Fruit fly (Drosophila melanogaster) whole organism, embryonic: ENCODE data around the gene AIMP2.

Experiments
- Adf1 ChIP-seq: fragments of 200-800 bp; sonication (Bioruptor generic); IDR thresholded peaks from 2 replicates; pipeline ENCODE4 v1.3.6; 2022; ENCODE audit warnings: missing biosample characterization, missing genetic modification characterization
- Atf6 ChIP-seq: fragments of 200-800 bp; sonication (Bioruptor generic); IDR thresholded peaks from 2 replicates; pipeline ENCODE4 v1.3.6; 2022; ENCODE audit warnings: missing biosample characterization, missing genetic modification characterization
- Blimp-1 ChIP-seq: fragments of 200-800 bp; sonication (Bioruptor generic); optimal IDR thresholded peaks from 3 replicates; lab custom pipeline; 2018; ENCODE audit warnings: missing biosample characterization, missing genetic modification characterization, mild to moderate bottlenecking, moderate library complexity, missing genetic modification reagents
- BtbVII ChIP-seq: fragments of 200-800 bp; sonication (Bioruptor generic); optimal IDR thresholded peaks from 3 replicates; lab custom pipeline; 2017; ENCODE audit warnings: missing biosample characterization, mild to moderate bottlenecking, missing genetic modification characterization
- CG12299 ChIP-seq: fragments of 200-800 bp; sonication (Bioruptor generic); optimal IDR thresholded peaks from 2 replicates; lab custom pipeline; 2018; ENCODE audit warnings: missing biosample characterization, mild to moderate bottlenecking, missing genetic modification characterization
- CG18011 ChIP-seq: fragments of 200-800 bp; sonication (Bioruptor generic); optimal IDR thresholded peaks from 2 replicates; lab custom pipeline; 2017; ENCODE audit warnings: missing biosample characterization, missing genetic modification characterization, mild to moderate bottlenecking, moderate library complexity, missing genotype
- CG2116 ChIP-seq: fragments of 200-800 bp; sonication (Bioruptor generic); optimal IDR thresholded peaks from 3 replicates; lab custom pipeline; 2018; ENCODE audit warnings: missing biosample characterization, mild to moderate bottlenecking, missing genetic modification characterization
- CG2129 ChIP-seq: fragments of 200-800 bp; sonication (Bioruptor generic); IDR thresholded peaks from 2 replicates; pipeline ENCODE4 v1.3.6; 2022; ENCODE audit warnings: missing biosample characterization, missing genetic modification characterization; ENCODE audit not compliant: partially characterized antibody
- CG2199 ChIP-seq: fragments of 200-800 bp; sonication (Bioruptor generic); IDR thresholded peaks from 3 replicates; pipeline ENCODE4 v1.3.6; 2022; ENCODE audit warnings: missing biosample characterization, missing genetic modification characterization
- CG43689 ChIP-seq: fragments of 200-800 bp; sonication (Bioruptor generic); IDR thresholded peaks from 2 replicates; pipeline ENCODE4 v1.3.6; 2022; ENCODE audit warnings: missing biosample characterization, missing genetic modification characterization
- CG4854 ChIP-seq: fragments of 200-800 bp; sonication (Bioruptor generic); optimal IDR thresholded peaks from 2 replicates; lab custom pipeline; 2016; ENCODE audit warnings: missing biosample characterization, missing genetic modification characterization, inconsistent platforms
- CG7556 ChIP-seq: fragments of 200-800 bp; sonication (Bioruptor generic); optimal IDR thresholded peaks from 2 replicates; lab custom pipeline; 2017; ENCODE audit warnings: missing biosample characterization, mild to moderate bottlenecking, missing genetic modification characterization
- CG7786 ChIP-seq: fragments of 200-800 bp; sonication (Bioruptor generic); optimal IDR thresholded peaks from 2 replicates; lab custom pipeline; 2016; ENCODE audit warnings: missing biosample characterization, missing genetic modification characterization
- CG8388 ChIP-seq: fragments of 200-800 bp; sonication (Bioruptor generic); optimal IDR thresholded peaks from 2 replicates; lab custom pipeline; 2019; ENCODE audit warnings: missing biosample characterization, mild to moderate bottlenecking, missing genetic modification characterization, moderate library complexity
- CG8765 ChIP-seq: fragments of 200-800 bp; sonication (Bioruptor generic); IDR thresholded peaks from 2 replicates; pipeline ENCODE4 v1.3.6; 2022; ENCODE audit warnings: missing biosample characterization, missing genetic modification characterization
- CG8944 ChIP-seq: fragments of 200-800 bp; sonication (Bioruptor generic); optimal IDR thresholded peaks from 3 replicates; lab custom pipeline; 2016; ENCODE audit warnings: missing biosample characterization, missing genetic modification characterization
- CG9609 ChIP-seq: fragments of 200-800 bp; sonication (Bioruptor generic); optimal IDR thresholded peaks from 3 replicates; lab custom pipeline; 2016; ENCODE audit warnings: missing biosample characterization, missing genetic modification characterization
- CHES-1-like ChIP-seq: fragments of 200-800 bp; sonication (Bioruptor generic); optimal IDR thresholded peaks from 2 replicates; lab custom pipeline; 2016; ENCODE audit warnings: missing biosample characterization, missing genetic modification characterization
- Dbx ChIP-seq: fragments of 200-800 bp; sonication (Bioruptor generic); IDR thresholded peaks from 3 replicates; pipeline ENCODE4 v1.3.6; 2022; ENCODE audit warnings: missing biosample characterization, missing genetic modification characterization
- E2f1 ChIP-seq: fragments of 200-800 bp; sonication (Bioruptor generic); IDR thresholded peaks from 2 replicates; pipeline ENCODE4 v1.3.6; 2022; ENCODE audit warnings: missing biosample characterization, missing genetic modification characterization
- Fer1 ChIP-seq: fragments of 200-800 bp; sonication (Bioruptor generic); optimal IDR thresholded peaks from 2 replicates; lab custom pipeline; 2017; ENCODE audit warnings: missing biosample characterization, mild to moderate bottlenecking, missing genetic modification characterization
- GATAe ChIP-seq: fragments of 200-800 bp; sonication (Bioruptor generic); conservative IDR thresholded peaks from 2 replicates; pipeline ENCODE4 v1.3.6; 2022; ENCODE audit warnings: missing biosample characterization, missing genetic modification characterization
- Gsc ChIP-seq: fragments of 200-800 bp; sonication (Bioruptor generic); IDR thresholded peaks from 2 replicates; pipeline ENCODE4 v1.3.6; 2022; ENCODE audit warnings: missing biosample characterization, missing genetic modification characterization
- HLHmδ ChIP-seq: fragments of 200-800 bp; sonication (Bioruptor generic); optimal IDR thresholded peaks from 2 replicates; lab custom pipeline; 2018; ENCODE audit warnings: missing biosample characterization, mild to moderate bottlenecking, missing genetic modification characterization, moderate library complexity
- HmgZ ChIP-seq: fragments of 200-800 bp; sonication (Bioruptor generic); optimal IDR thresholded peaks from 2 replicates; lab custom pipeline; 2018; ENCODE audit warnings: missing biosample characterization, mild to moderate bottlenecking, missing genetic modification characterization
- Hr78 ChIP-seq, 2 experiments: fragments of 200-800 bp in 1 of 2; fragments of >200 bp in 1 of 2; sonication (Bioruptor generic) in 1 of 2; optimal IDR thresholded peaks; 2 replicates each; lab custom pipeline; 2017 to 2019; ENCODE audit warnings: missing biosample characterization in 2 of 2, missing genetic modification characterization in 2 of 2, mild to moderate bottlenecking in 1 of 2, moderate library complexity in 1 of 2
- Lpt ChIP-seq: fragments of >200 bp; optimal IDR thresholded peaks from 2 replicates; lab custom pipeline; 2018; ENCODE audit warnings: missing biosample characterization, missing genetic modification characterization
- Rx ChIP-seq: fragments of 200-800 bp; sonication (Bioruptor generic); IDR thresholded peaks from 2 replicates; pipeline ENCODE4 v1.3.6; 2022; ENCODE audit warnings: missing biosample characterization, missing genetic modification characterization
- bcd ChIP-seq: fragments of 200-800 bp; sonication (Bioruptor generic); optimal IDR thresholded peaks from 2 replicates; lab custom pipeline; 2017; ENCODE audit warnings: missing biosample characterization, mild to moderate bottlenecking, missing genetic modification characterization
- cato ChIP-seq: fragments of 200-800 bp; sonication (Bioruptor generic); optimal IDR thresholded peaks from 2 replicates; lab custom pipeline; 2016; ENCODE audit warnings: missing biosample characterization, missing genetic modification characterization, borderline replicate concordance
- chif ChIP-seq, 2 experiments: fragments of 200-800 bp; sonication (Bioruptor generic); optimal IDR thresholded peaks; 3 replicates each; lab custom pipeline; 2016; ENCODE audit warnings: missing biosample characterization in 2 of 2, missing genetic modification characterization in 2 of 2
- chinmo ChIP-seq: fragments of 200-800 bp; sonication (Bioruptor generic); IDR thresholded peaks from 4 replicates; pipeline ENCODE4 v1.3.6; 2022; ENCODE audit warnings: missing biosample characterization, missing genetic modification characterization; ENCODE audit not compliant: partially characterized antibody
- cwo ChIP-seq: fragments of 200-800 bp; sonication (Bioruptor generic); optimal IDR thresholded peaks from 3 replicates; lab custom pipeline; 2017; ENCODE audit warnings: missing biosample characterization, missing genetic modification characterization, mild to moderate bottlenecking, moderate library complexity, missing genetic modification reagents
- exex ChIP-seq: fragments of 200-800 bp; sonication (Bioruptor generic); optimal IDR thresholded peaks from 4 replicates; lab custom pipeline; 2018; ENCODE audit warnings: missing biosample characterization, mild to moderate bottlenecking, missing genetic modification characterization, moderate library complexity
- gce ChIP-seq: fragments of 200-800 bp; sonication (Bioruptor generic); IDR thresholded peaks from 3 replicates; pipeline ENCODE4 v1.3.6; 2022; ENCODE audit warnings: missing biosample characterization, missing genetic modification characterization
- ham ChIP-seq: fragments of 200-800 bp; sonication (Bioruptor generic); IDR thresholded peaks from 2 replicates; pipeline ENCODE4 v1.3.6; 2022; ENCODE audit warnings: missing biosample characterization, missing genetic modification characterization
- hth ChIP-seq: fragments of >200 bp; optimal IDR thresholded peaks from 2 replicates; lab custom pipeline; 2017; ENCODE audit warnings: inconsistent platforms
- inv ChIP-seq: fragments of 200-800 bp; sonication (Bioruptor generic); IDR thresholded peaks from 2 replicates; pipeline ENCODE4 v1.3.6; 2022; ENCODE audit warnings: missing biosample characterization, missing genetic modification characterization; ENCODE audit not compliant: partially characterized antibody
- jing ChIP-seq: fragments of 200-800 bp; sonication (Bioruptor generic); optimal IDR thresholded peaks from 2 replicates; lab custom pipeline; 2018; ENCODE audit warnings: missing biosample characterization, mild to moderate bottlenecking, missing genetic modification characterization
- lmd ChIP-seq: fragments of 200-800 bp; sonication (Bioruptor generic); IDR thresholded peaks from 2 replicates; pipeline ENCODE4 v1.3.6; 2022; ENCODE audit warnings: missing biosample characterization, missing genetic modification characterization
- luna ChIP-seq: fragments of 200-800 bp; sonication (Bioruptor generic); optimal IDR thresholded peaks from 2 replicates; lab custom pipeline; 2016; ENCODE audit warnings: missing biosample characterization, missing genetic modification characterization
- mirr ChIP-seq: fragments of 200-800 bp; sonication (Bioruptor generic); optimal IDR thresholded peaks from 3 replicates; lab custom pipeline; 2018; ENCODE audit warnings: missing biosample characterization, mild to moderate bottlenecking, missing genetic modification characterization
- schlank ChIP-seq: fragments of 200-800 bp; sonication (Bioruptor generic); optimal IDR thresholded peaks from 2 replicates; lab custom pipeline; 2018; ENCODE audit warnings: missing biosample characterization, mild to moderate bottlenecking, missing genetic modification characterization
- slbo ChIP-seq: fragments of 200-800 bp; sonication (Bioruptor generic); IDR thresholded peaks from 2 replicates; pipeline ENCODE4 v1.3.6; 2022; ENCODE audit warnings: missing biosample characterization, missing genetic modification characterization
- toy ChIP-seq: fragments of 200-800 bp; sonication (Bioruptor generic); IDR thresholded peaks from 2 replicates; pipeline ENCODE4 v1.3.6; 2022; ENCODE audit warnings: missing biosample characterization, missing genetic modification characterization
- ttk ChIP-seq: fragments of 200-800 bp; sonication (Bioruptor generic); IDR thresholded peaks from 2 replicates; pipeline ENCODE4 v2.1.2; 2022; ENCODE audit warnings: missing biosample characterization, missing genetic modification characterization
- tx ChIP-seq: fragments of 200-800 bp; sonication (Bioruptor generic); optimal IDR thresholded peaks from 2 replicates; lab custom pipeline; 2016; ENCODE audit warnings: missing biosample characterization, missing genetic modification characterization
- unpg ChIP-seq: fragments of 200-800 bp; sonication (Bioruptor generic); optimal IDR thresholded peaks from 3 replicates; lab custom pipeline; 2018; ENCODE audit warnings: missing biosample characterization, mild to moderate bottlenecking, missing genetic modification characterization, moderate library complexity

Gene AIMP2

dm6 chr3L:15536550-15536949 lies 46.9 kb upstream of the AIMP2 start:
- no peak for TF ChIP-seq Dbx (GFP tag; lab: Robert Waterston, UW)
- TF ChIP-seq HLHmδ (GFP tag; lab: Kevin White, UChicago), result no peak
- TF ChIP-seq Atf6 (GFP tag; lab: Robert Waterston, UW), result no peak
- TF ChIP-seq CG43689, result no peak
- TF ChIP-seq CG7786 (GFP tag; lab: Kevin White, UChicago), result no peak
- no peak for TF ChIP-seq luna (GFP tag; lab: Kevin White, UChicago)
- TF ChIP-seq exex (tag; lab: Kevin White, UChicago), result peak; percentile 35
- no peak for TF ChIP-seq schlank (tag; lab: Kevin White, UChicago)
- TF ChIP-seq Hr78 (GFP tag; optimal IDR thresholded peaks at IDR 0.05; lab: Kevin White, UChicago), result peak in 1 of 2 experiments; percentile 65
- no peak for TF ChIP-seq Gsc
- peak; percentile 70; the same call in 2 of the 3 replicates for TF ChIP-seq CG2199 (GFP tag; lab: Robert Waterston, UW)
- TF ChIP-seq GATAe (GFP tag; lab: Robert Waterston, UW), result no peak

dm6 chr3L:15537916-15538581 lies 45.4 kb upstream of the AIMP2 start:
- TF ChIP-seq jing (peak; percentile 23), HmgZ (tag; lab: Kevin White, UChicago) (no peak), slbo (GFP tag; lab: Robert Waterston, UW) (peak; percentile 57; the same call in 1 of the 2 replicates), CG4854 (no peak), CG8765 (no peak), CG2199 (GFP tag; lab: Robert Waterston, UW) (peak; percentile 55; the same call in 1 of the 3 replicates), CG12299 (tag; lab: Kevin White, UChicago) (no peak), unpg (GFP tag; lab: Kevin White, UChicago) (peak; percentile 75), CG8388 (GFP tag; lab: Kevin White, UChicago) (peak; percentile 77), inv (no peak), ttk (GFP tag; lab: Robert Waterston, UW) (no peak), toy (GFP tag; lab: Robert Waterston, UW) (0 out of 2 replicates have a peak, but pooled peaks have one; percentile 16), CG2116 (peak; percentile 14), Rx (GFP tag; lab: Robert Waterston, UW) (0 out of 2 replicates have a peak, but pooled peaks have one; percentile 10), gce (GFP tag; lab: Robert Waterston, UW) (peak; percentile 35; the same call in 1 of the 3 replicates), tx (GFP tag; lab: Kevin White, UChicago) (peak; percentile 22), mirr (no peak), BtbVII (GFP tag; lab: Kevin White, UChicago) (peak; percentile 7), cwo (GFP tag; lab: Kevin White, UChicago) (peak; percentile 63), Fer1 (GFP tag; lab: Kevin White, UChicago) (peak; percentile 55), bcd (GFP tag; lab: Kevin White, UChicago) (peak; percentile 66), CG7556 (GFP tag; lab: Kevin White, UChicago) (peak; percentile 82), cato (peak; percentile 57), Lpt (GFP tag; lab: Kevin White, UChicago) (no peak), ham (no peak), CG2129 (GFP tag; lab: Robert Waterston, UW) (no peak), Blimp-1 (GFP tag; lab: Kevin White, UChicago) (peak; percentile 68), chif (GFP tag; optimal IDR thresholded peaks at IDR 0.05; lab: Kevin White, UChicago) (peak; percentile 59 to 70), CHES-1-like (GFP tag; lab: Kevin White, UChicago) (peak; percentile 7), lmd (GFP tag; lab: Robert Waterston, UW) (peak; percentile 67), E2f1 (no peak; the same call in 1 of the 2 replicates), CG9609 (GFP tag; lab: Kevin White, UChicago) (no peak), Adf1 (GFP tag; lab: Robert Waterston, UW) (no peak), CG18011 (peak; percentile 25), chinmo (GFP tag; lab: Robert Waterston, UW) (0 out of 4 replicates have a peak, but pooled peaks have one; percentile 42), hth (lab: Kevin White, UChicago) (no peak), CG8944 (peak; percentile 11)
